Worm (Caenorhabditis elegans) whole organism, L4 larva: ENCODE results near the gene C08D8.7.

ENCODE experiments used
- F10B5.3 ChIP-seq: sonication (generic microtip); optimal IDR thresholded peaks from 2 replicates; lab custom pipeline; 2016; ENCODE audit warnings: mild to moderate bottlenecking, missing genetic modification characterization, missing compliant biosample characterization
- F26F4.8 ChIP-seq: fragments of 200-800 bp; sonication (Bioruptor generic); conservative IDR thresholded peaks from 2 replicates; pipeline ENCODE4 v1.3.6; 2022; ENCODE audit warnings: missing genetic modification characterization, missing compliant biosample characterization
- F37D6.2 ChIP-seq: sonication (generic microtip); optimal IDR thresholded peaks from 2 replicates; lab custom pipeline; 2016; ENCODE audit warnings: mild to moderate bottlenecking, missing genetic modification characterization, missing compliant biosample characterization
- R02D3.7 ChIP-seq: fragments of 150-350 bp; sonication (generic microtip); optimal IDR thresholded peaks from 3 replicates; lab custom pipeline; 2014; ENCODE audit warnings: missing biosample characterization, missing genetic modification characterization
- T26A8.4 ChIP-seq: fragments of 200-800 bp; sonication (Bioruptor generic); IDR thresholded peaks from 2 replicates; pipeline ENCODE4 v1.3.6; 2022; ENCODE audit warnings: missing genetic modification characterization, missing compliant biosample characterization
- Y48G9A.11 ChIP-seq: fragments of 200-800 bp; sonication (Bioruptor generic); IDR thresholded peaks from 2 replicates; pipeline ENCODE4 v1.3.6; 2022; ENCODE audit warnings: missing genetic modification reagents, missing genetic modification characterization, missing compliant biosample characterization
- Y5F2A.4 ChIP-seq: fragments of 200-800 bp; sonication (Bioruptor generic); optimal IDR thresholded peaks from 2 replicates; lab custom pipeline; 2018; ENCODE audit warnings: mild to moderate bottlenecking, missing genetic modification characterization, missing compliant biosample characterization
- Y75B8A.6 ChIP-seq: fragments of 200-800 bp; sonication (Bioruptor generic); IDR thresholded peaks from 2 replicates; pipeline ENCODE4 v1.3.6; 2022; ENCODE audit warnings: missing genetic modification reagents, missing genetic modification characterization, missing compliant biosample characterization
- ZK546.5 ChIP-seq, 2 experiments: sonication (generic microtip); optimal IDR thresholded peaks; 2 replicates each; lab custom pipeline; 2017; ENCODE audit warnings: missing biosample characterization in 2 of 2, missing genetic modification characterization in 2 of 2
- arid-1 ChIP-seq: fragments of 200-800 bp; sonication (Bioruptor generic); conservative IDR thresholded peaks from 2 replicates; pipeline ENCODE4 v1.3.6; 2022; ENCODE audit warnings: missing genetic modification reagents, missing genetic modification characterization, missing compliant biosample characterization
- attf-4 ChIP-seq: sonication (generic microtip); optimal IDR thresholded peaks from 3 replicates; lab custom pipeline; 2017; ENCODE audit warnings: missing biosample characterization, missing genetic modification characterization
- ceh-20 ChIP-seq: fragments of 200-800 bp; sonication (Bioruptor generic); IDR thresholded peaks from 2 replicates; pipeline ENCODE4 v1.3.6; 2022; ENCODE audit warnings: missing genetic modification reagents, missing genetic modification characterization, missing compliant biosample characterization
- ceh-28 ChIP-seq: fragments of 150-350 bp; optimal IDR thresholded peaks from 2 replicates; lab custom pipeline; 2014; ENCODE audit warnings: missing biosample characterization, missing genetic modification reagents, missing genetic modification characterization
- ceh-62 ChIP-seq: sonication (generic microtip); optimal IDR thresholded peaks from 2 replicates; lab custom pipeline; 2017; ENCODE audit warnings: missing biosample characterization, missing genetic modification characterization
- ceh-82 ChIP-seq: sonication (generic microtip); optimal IDR thresholded peaks from 2 replicates; lab custom pipeline; 2017; ENCODE audit warnings: missing biosample characterization, missing genetic modification characterization
- ctbp-1 ChIP-seq: fragments of 200-800 bp; sonication (Bioruptor generic); IDR thresholded peaks from 2 replicates; pipeline ENCODE4 v1.3.6; 2022; ENCODE audit warnings: missing genetic modification reagents, missing genetic modification characterization, missing compliant biosample characterization
- daf-16 ChIP-seq, 3 experiments: sonication (generic microtip); optimal IDR thresholded peaks; 2 replicates each; lab custom pipeline; 2016 to 2017; ENCODE audit warnings: missing genetic modification characterization in 3 of 3, missing genetic modification reagents in 3 of 3, mild to moderate bottlenecking in 2 of 3, missing compliant biosample characterization in 2 of 3, missing biosample characterization in 1 of 3, moderate library complexity in 1 of 3
- dmd-6 ChIP-seq: fragments of 200-800 bp; sonication (Bioruptor generic); IDR thresholded peaks from 2 replicates; pipeline ENCODE4 v1.3.6; 2022; ENCODE audit warnings: missing genetic modification reagents, missing genetic modification characterization, missing compliant biosample characterization
- dve-1 ChIP-seq: sonication (generic microtip); optimal IDR thresholded peaks from 2 replicates; lab custom pipeline; 2017; ENCODE audit warnings: antibody characterized with exemption, mild to moderate bottlenecking, missing genetic modification characterization, missing compliant biosample characterization; ENCODE audit not compliant: insufficient read depth
- egl-27 ChIP-seq: sonication (generic microtip); optimal IDR thresholded peaks from 3 replicates; lab custom pipeline; 2017; ENCODE audit warnings: missing biosample characterization, missing genetic modification reagents, missing genetic modification characterization
- egl-43 ChIP-seq: fragments of 200-800 bp; sonication (Bioruptor generic); IDR thresholded peaks from 2 replicates; pipeline ENCODE4 v1.3.6; 2022; ENCODE audit warnings: missing genetic modification reagents, missing genetic modification characterization, missing compliant biosample characterization
- fos-1 ChIP-seq: fragments of 150-350 bp; optimal IDR thresholded peaks from 2 replicates; lab custom pipeline; 2014; ENCODE audit warnings: missing biosample characterization, missing genetic modification characterization
- hlh-30 ChIP-seq: sonication (generic microtip); optimal IDR thresholded peaks from 2 replicates; lab custom pipeline; 2017; ENCODE audit warnings: antibody characterized with exemption, mild to moderate bottlenecking, missing genetic modification characterization, missing compliant biosample characterization; ENCODE audit not compliant: insufficient read depth
- lin-13 ChIP-seq: fragments of 150-350 bp; optimal IDR thresholded peaks from 2 replicates; lab custom pipeline; 2014; ENCODE audit warnings: missing biosample characterization, missing genetic modification reagents, missing genetic modification characterization
- lin-29 ChIP-seq: fragments of 200-800 bp; sonication (Bioruptor generic); IDR thresholded peaks from 2 replicates; pipeline ENCODE4 v1.3.6; 2022; ENCODE audit warnings: missing genetic modification reagents, missing genetic modification characterization, missing compliant biosample characterization
- lin-39 ChIP-seq: fragments of 150-350 bp; optimal IDR thresholded peaks from 2 replicates; lab custom pipeline; 2014; ENCODE audit warnings: missing biosample characterization, missing genetic modification reagents, missing genetic modification characterization
- madf-5 ChIP-seq, 2 experiments: fragments of 200-800 bp; sonication (Bioruptor generic); IDR thresholded peaks; 2 replicates each; pipeline ENCODE4 v1.3.6; 2022; ENCODE audit warnings: missing compliant biosample characterization in 2 of 2, missing genetic modification characterization in 2 of 2
- mep-1 ChIP-seq: fragments of 150-350 bp; sonication (generic microtip); optimal IDR thresholded peaks from 3 replicates; lab custom pipeline; 2014; ENCODE audit warnings: missing biosample characterization, missing genetic modification characterization
- mes-2 ChIP-seq: sonication (generic microtip); optimal IDR thresholded peaks from 2 replicates; lab custom pipeline; 2016; ENCODE audit warnings: missing genotype, mild to moderate bottlenecking, missing genetic modification characterization, missing compliant biosample characterization; ENCODE audit not compliant: poor library complexity, severe bottlenecking
- mxl-3 ChIP-seq: fragments of 200-800 bp; sonication (Bioruptor generic); optimal IDR thresholded peaks from 2 replicates; lab custom pipeline; 2018; ENCODE audit warnings: mild to moderate bottlenecking, missing genetic modification characterization, missing compliant biosample characterization
- nhr-10 ChIP-seq: fragments of 150-350 bp; optimal IDR thresholded peaks from 2 replicates; lab custom pipeline; 2014; ENCODE audit warnings: missing biosample characterization, missing genetic modification characterization
- nhr-41 ChIP-seq: fragments of 200-800 bp; sonication (Bioruptor generic); IDR thresholded peaks from 2 replicates; pipeline ENCODE4 v1.3.6; 2022; ENCODE audit warnings: missing genetic modification reagents, missing genetic modification characterization, missing compliant biosample characterization
- nhr-48 ChIP-seq: sonication (generic microtip); optimal IDR thresholded peaks from 2 replicates; lab custom pipeline; 2016; ENCODE audit warnings: mild to moderate bottlenecking, missing genetic modification characterization, missing compliant biosample characterization
- nhr-6 ChIP-seq: fragments of 150-350 bp; optimal IDR thresholded peaks from 2 replicates; lab custom pipeline; 2014; ENCODE audit warnings: missing biosample characterization, missing genetic modification characterization
- nhr-77 ChIP-seq: fragments of 150-350 bp; optimal IDR thresholded peaks from 2 replicates; lab custom pipeline; 2014; ENCODE audit warnings: missing biosample characterization, missing genetic modification characterization
- pqm-1 ChIP-seq: sonication (generic microtip); optimal IDR thresholded peaks from 2 replicates; lab custom pipeline; 2017; ENCODE audit warnings: missing biosample characterization, missing genetic modification characterization
- rbr-2 ChIP-seq: sonication (generic microtip); optimal IDR thresholded peaks from 2 replicates; lab custom pipeline; 2016; ENCODE audit warnings: missing genotype, missing genetic modification characterization, missing compliant biosample characterization
- snpc-1.2 ChIP-seq: fragments of 200-800 bp; sonication (Bioruptor generic); IDR thresholded peaks from 2 replicates; pipeline ENCODE4 v1.3.6; 2022; ENCODE audit warnings: missing genetic modification reagents, missing genetic modification characterization, missing compliant biosample characterization
- snpc-4 ChIP-seq: fragments of 150-350 bp; optimal IDR thresholded peaks from 2 replicates; lab custom pipeline; 2014; ENCODE audit warnings: missing biosample characterization, missing genetic modification characterization
- spr-1 ChIP-seq: sonication (generic microtip); optimal IDR thresholded peaks from 2 replicates; lab custom pipeline; 2016; ENCODE audit warnings: mild to moderate bottlenecking, missing genetic modification characterization, missing compliant biosample characterization
- tag-97 ChIP-seq: fragments of 200-800 bp; sonication (Bioruptor generic); IDR thresholded peaks from 2 replicates; pipeline ENCODE4 v1.3.6; 2022; ENCODE audit warnings: missing genetic modification characterization, missing compliant biosample characterization
- unc-130 ChIP-seq: sonication (generic microtip); optimal IDR thresholded peaks from 2 replicates; lab custom pipeline; 2016; ENCODE audit warnings: missing genetic modification reagents, missing genetic modification characterization, missing compliant biosample characterization
- unc-62 ChIP-seq, 3 experiments: fragments of 150-350 bp in 1 of 3; sonication (generic microtip); optimal IDR thresholded peaks in 2 of 3; peaks in 1 of 3; 1 replicate in 1 of 3; 2 replicates in 2 of 3; lab custom pipeline; 2014 to 2017; ENCODE audit warnings: missing biosample characterization in 3 of 3, missing genetic modification characterization in 3 of 3, missing genetic modification reagents in 3 of 3, missing genotype in 1 of 3
- zfp-3 ChIP-seq: fragments of 200-800 bp; sonication (Bioruptor generic); conservative IDR thresholded peaks from 2 replicates; pipeline ENCODE4 v1.3.6; 2022; ENCODE audit warnings: missing genetic modification reagents, missing genetic modification characterization, missing compliant biosample characterization
- ztf-7 ChIP-seq: fragments of 150-350 bp; optimal IDR thresholded peaks from 2 replicates; lab custom pipeline; 2014; ENCODE audit warnings: missing biosample characterization, missing genetic modification characterization

The C08D8.7 gene

DNA sequence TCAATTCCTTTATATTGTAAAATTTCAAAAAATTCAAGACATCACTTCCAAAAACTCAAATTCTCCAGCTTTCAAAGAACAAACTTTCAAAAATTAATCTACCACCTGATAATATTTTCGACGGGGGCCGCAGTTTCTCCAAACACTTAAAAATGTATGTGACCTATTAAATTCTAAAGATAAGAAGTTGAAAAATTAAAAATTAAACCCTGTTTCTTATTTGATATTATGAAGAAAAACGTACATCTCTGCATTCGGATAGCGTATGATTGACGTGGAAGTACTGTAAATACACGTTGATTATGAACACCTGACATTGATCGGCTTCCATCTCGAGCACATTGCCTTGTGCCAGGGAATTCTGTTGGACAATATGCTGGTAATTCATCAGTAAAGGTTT is 35.1 kb upstream of the C08D8.7 start:
- TF ChIP-seq nhr-6 (tag; lab: Kevin White, UChicago): no peak
- TF ChIP-seq pqm-1 (tag; lab: Kevin White, UChicago): peak; percentile 46
- peak; percentile 43 for TF ChIP-seq dve-1 (tag; lab: Kevin White, UChicago)
- TF ChIP-seq egl-43 (GFP tag; lab: Robert Waterston, UW): no peak
- TF ChIP-seq daf-16 (GFP tag; optimal IDR thresholded peaks at IDR 0.05; lab: Kevin White, UChicago): no peak
- TF ChIP-seq daf-16 (tag; optimal IDR thresholded peaks at IDR 0.05; lab: Kevin White, UChicago): peak; percentile 38
- peak; percentile 74 for TF ChIP-seq dmd-6
- no peak for TF ChIP-seq snpc-4 (tag; lab: Kevin White, UChicago)

DNA sequence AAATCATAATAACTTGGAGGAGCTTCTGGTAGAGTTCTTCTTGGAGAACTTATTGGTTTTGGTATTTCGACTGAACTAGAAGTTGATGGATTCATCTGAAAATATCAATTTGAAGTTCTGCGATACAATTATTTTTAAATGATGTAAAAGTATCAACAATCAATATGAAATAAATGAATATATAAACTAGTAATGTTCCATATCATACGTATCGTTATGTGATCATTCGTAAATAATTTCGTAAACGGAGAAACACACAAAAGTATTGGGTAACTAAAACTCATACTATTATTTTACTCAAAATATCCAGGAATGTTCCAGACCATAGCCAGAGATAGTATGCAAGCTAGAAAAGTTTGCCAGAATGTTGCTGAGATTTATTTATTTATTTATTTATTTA is 34.7 kb upstream of the C08D8.7 start, which contains the start of gene W02D7.8:
W02D7.8 (minus strand) TSS at position 101 of the 400 bp plus-strand sequence.
- TF ChIP-seq mxl-3 (GFP tag; lab: Kevin White, UChicago): no peak
- no peak for TF ChIP-seq madf-5 (GFP tag; IDR thresholded peaks at IDR 0.05; lab: Robert Waterston, UW)
- no peak for TF ChIP-seq F26F4.8 (GFP tag; lab: Robert Waterston, UW)
- TF ChIP-seq lin-13 (GFP tag; lab: Kevin White, UChicago): no peak
- TF ChIP-seq Y48G9A.11 (GFP tag; lab: Robert Waterston, UW): no peak
- TF ChIP-seq R02D3.7 (tag; lab: Kevin White, UChicago): no peak
- no peak for TF ChIP-seq lin-29 (GFP tag; lab: Robert Waterston, UW)
- TF ChIP-seq lin-39: no peak
- TF ChIP-seq nhr-77 (tag; lab: Kevin White, UChicago): no peak
- TF ChIP-seq ceh-62 (tag; lab: Kevin White, UChicago): no peak
- TF ChIP-seq Y75B8A.6 (GFP tag; lab: Robert Waterston, UW): no peak
- no peak for TF ChIP-seq F37D6.2
- TF ChIP-seq hlh-30 (tag; lab: Kevin White, UChicago): no peak

ce11 chrV:8307013-8307412 is 34.0 kb upstream of the C08D8.7 start:
- TF ChIP-seq lin-13 (GFP tag; lab: Kevin White, UChicago) (no peak), rbr-2 (tag; lab: Kevin White, UChicago) (no peak), zfp-3 (GFP tag; lab: Robert Waterston, UW) (no peak), nhr-10 (tag; lab: Kevin White, UChicago) (no peak), F10B5.3 (tag; lab: Kevin White, UChicago) (no peak), nhr-48 (tag; lab: Kevin White, UChicago) (no peak), mep-1 (no peak), lin-39 (no peak), arid-1 (GFP tag; lab: Robert Waterston, UW) (no peak), F26F4.8 (GFP tag; lab: Robert Waterston, UW) (no peak), mxl-3 (GFP tag; lab: Kevin White, UChicago) (peak; percentile 64), ceh-82 (tag; lab: Kevin White, UChicago) (no peak), daf-16 (GFP tag; optimal IDR thresholded peaks at IDR 0.05; lab: Kevin White, UChicago) (no peak), daf-16 (tag; optimal IDR thresholded peaks at IDR 0.05; lab: Kevin White, UChicago) (peak; percentile 55), Y5F2A.4 (no peak), ceh-28 (tag; lab: Kevin White, UChicago) (no peak), ctbp-1 (GFP tag; lab: Robert Waterston, UW) (no peak), spr-1 (no peak), ceh-20 (GFP tag; lab: Robert Waterston, UW) (no peak), unc-62 (GFP tag; optimal IDR thresholded peaks at IDR 0.05 in 1 of 2; lab: Kevin White, UChicago) (peak in 1 of 2 experiments; percentile 90), unc-62 (tag; optimal IDR thresholded peaks at IDR 0.05; lab: Kevin White, UChicago) (no peak), Y75B8A.6 (GFP tag; lab: Robert Waterston, UW) (no peak), T26A8.4 (GFP tag; lab: Robert Waterston, UW) (no peak), dve-1 (tag; lab: Kevin White, UChicago) (peak; percentile 65), nhr-6 (tag; lab: Kevin White, UChicago) (no peak), fos-1 (tag; lab: Kevin White, UChicago) (no peak), ztf-7 (tag; lab: Kevin White, UChicago) (no peak), ZK546.5 (tag; optimal IDR thresholded peaks at IDR 0.05; lab: Kevin White, UChicago) (no peak), nhr-41 (GFP tag; lab: Robert Waterston, UW) (no peak), mes-2 (tag; lab: Kevin White, UChicago) (no peak), R02D3.7 (tag; lab: Kevin White, UChicago) (no peak), egl-27 (no peak), unc-130 (GFP tag; lab: Kevin White, UChicago) (no peak), snpc-1.2 (no peak), attf-4 (tag; lab: Kevin White, UChicago) (no peak), egl-43 (GFP tag; lab: Robert Waterston, UW) (no peak), tag-97 (GFP tag; lab: Robert Waterston, UW) (no peak)
